Worm (Caenorhabditis elegans) whole organism, young adult: Measurements from ENCODE around the gene F02E11.3.

Experiments
- cebp-1 ChIP-seq, 2 experiments: fragments of 200-800 bp in 1 of 2; sonication (Bioruptor generic) in 1 of 2; sonication (generic microtip) in 1 of 2; IDR thresholded peaks in 1 of 2; optimal IDR thresholded peaks in 1 of 2; 2 replicates each; pipeline versions ENCODE4 v1.3.6 to Lab custom; 2017 to 2022; ENCODE audit warnings: missing compliant biosample characterization in 2 of 2, missing genetic modification characterization in 2 of 2, mild to moderate bottlenecking in 1 of 2, missing genetic modification reagents in 1 of 2, moderate library complexity in 1 of 2
- ceh-40 ChIP-seq: fragments of 200-800 bp; sonication (Bioruptor generic); IDR thresholded peaks from 2 replicates; pipeline ENCODE4 v1.3.6; 2022; ENCODE audit warnings: missing genetic modification characterization, missing compliant biosample characterization
- fkh-3 ChIP-seq: sonication (generic microtip); optimal IDR thresholded peaks from 2 replicates; lab custom pipeline; 2016; ENCODE audit warnings: mild to moderate bottlenecking, missing genetic modification characterization, missing compliant biosample characterization
- lin-35 ChIP-seq, 3 experiments: fragments of 150-350 bp in 2 of 3; sonication (generic microtip) in 1 of 3; optimal IDR thresholded peaks; 2 replicates each; lab custom pipeline; 2014 to 2018; ENCODE audit warnings: missing biosample characterization in 3 of 3, missing genetic modification characterization in 3 of 3, missing genetic modification reagents in 3 of 3
- lin-40 ChIP-seq: sonication (generic microtip); optimal IDR thresholded peaks from 2 replicates; lab custom pipeline; 2016; ENCODE audit warnings: missing genetic modification characterization, mild to moderate bottlenecking, missing compliant biosample characterization, missing genotype, missing genetic modification reagents
- nfya-1 ChIP-seq: sonication (generic microtip); optimal IDR thresholded peaks from 2 replicates; lab custom pipeline; 2017; ENCODE audit warnings: antibody characterized with exemption, missing compliant biosample characterization, missing genetic modification characterization, borderline replicate concordance; ENCODE audit not compliant: insufficient read depth
- nfya-2 ChIP-seq: fragments of 200-800 bp; sonication (Bioruptor generic); IDR thresholded peaks from 2 replicates; pipeline ENCODE4 v1.3.6; 2022; ENCODE audit warnings: missing genetic modification reagents, missing genetic modification characterization, missing compliant biosample characterization
- pha-4 ChIP-seq: fragments of 150-350 bp; sonication (generic microtip); optimal IDR thresholded peaks from 2 replicates; lab custom pipeline; 2014; ENCODE audit warnings: missing biosample characterization, missing genetic modification reagents, missing genetic modification characterization
- rec-8 ChIP-seq, 2 experiments: sonication (generic microtip); optimal IDR thresholded peaks; 2 replicates each; lab custom pipeline; 2016; ENCODE audit warnings: mild to moderate bottlenecking in 2 of 2, missing genetic modification characterization in 2 of 2, missing genetic modification reagents in 2 of 2, missing genotype in 2 of 2, missing biosample characterization in 1 of 2, missing compliant biosample characterization in 1 of 2, moderate library complexity in 1 of 2
- snpc-1.1 ChIP-seq: sonication (generic microtip); optimal IDR thresholded peaks from 2 replicates; lab custom pipeline; 2017; ENCODE audit warnings: missing genetic modification characterization, mild to moderate bottlenecking, missing compliant biosample characterization, antibody characterized with exemption, moderate library complexity, missing genotype, missing genetic modification reagents; ENCODE audit not compliant: insufficient read depth
- snpc-4 ChIP-seq, 5 experiments: fragments of 150-350 bp in 1 of 5; sonication (generic microtip) in 4 of 5; optimal IDR thresholded peaks; 2 replicates each; lab custom pipeline; 2014 to 2018; ENCODE audit warnings: missing genetic modification characterization in 5 of 5, missing biosample characterization in 3 of 5, antibody characterized with exemption in 2 of 5, mild to moderate bottlenecking in 2 of 5, missing compliant biosample characterization in 2 of 5, missing genotype in 2 of 5, moderate library complexity in 2 of 5, missing genetic modification reagents in 1 of 5
- sptf-2 ChIP-seq: fragments of 200-800 bp; sonication (Bioruptor generic); optimal IDR thresholded peaks from 2 replicates; lab custom pipeline; 2018; ENCODE audit warnings: mild to moderate bottlenecking, missing genetic modification characterization, missing compliant biosample characterization
- unc-62 ChIP-seq: fragments of 150-350 bp; optimal IDR thresholded peaks from 2 replicates; lab custom pipeline; 2014; ENCODE audit warnings: missing biosample characterization, missing genetic modification reagents, missing genetic modification characterization
- ztf-26 ChIP-seq: sonication (generic microtip); optimal IDR thresholded peaks from 2 replicates; lab custom pipeline; 2017; ENCODE audit warnings: missing genetic modification characterization, missing compliant biosample characterization

DNA sequence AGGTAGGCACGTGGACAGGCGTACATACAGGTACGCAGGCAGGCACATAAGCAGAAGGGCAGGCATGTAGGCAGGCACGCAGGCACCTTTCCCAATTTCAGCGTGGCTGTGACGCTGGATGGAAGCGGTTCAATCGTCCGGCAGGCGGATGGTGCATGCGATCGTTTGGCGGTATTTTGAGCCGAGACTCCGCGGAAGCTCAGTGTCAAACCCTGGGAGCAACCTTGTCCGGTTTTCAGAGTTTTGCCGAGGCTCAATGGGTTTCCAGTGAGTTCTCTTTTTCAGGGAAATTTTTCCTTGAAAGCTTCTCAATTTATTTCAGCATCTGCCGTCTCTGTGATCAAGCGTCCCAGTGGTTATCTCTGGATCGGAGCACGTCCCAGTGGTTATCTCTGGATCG is 24.6 kb downstream of the F02E11.3 start:
- TF ChIP-seq pha-4 (tag; lab: Kevin White, UChicago): no peak
- TF ChIP-seq nfya-2 (GFP tag; lab: Robert Waterston, UW): no peak
- no peak for TF ChIP-seq rec-8 (tag; optimal IDR thresholded peaks at IDR 0.05; lab: Kevin White, UChicago)
- TF ChIP-seq unc-62: no peak
- TF ChIP-seq cebp-1 (GFP tag; IDR thresholded peaks at IDR 0.05; lab: Robert Waterston, UW): no peak
- no peak for TF ChIP-seq cebp-1 (tag; optimal IDR thresholded peaks at IDR 0.05; lab: Kevin White, UChicago)
- no peak for TF ChIP-seq ceh-40 (GFP tag; lab: Robert Waterston, UW)
- no peak for TF ChIP-seq snpc-4 (GFP tag; optimal IDR thresholded peaks at IDR 0.05; lab: Kevin White, UChicago)
- TF ChIP-seq snpc-4 (tag; optimal IDR thresholded peaks at IDR 0.05; lab: Kevin White, UChicago): no peak
- no peak for TF ChIP-seq nfya-1
- TF ChIP-seq lin-35 (GFP tag; optimal IDR thresholded peaks at IDR 0.05; lab: Kevin White, UChicago): no peak
- TF ChIP-seq ztf-26 (tag; lab: Kevin White, UChicago): no peak
- no peak for TF ChIP-seq fkh-3 (tag; lab: Kevin White, UChicago)
- TF ChIP-seq lin-40 (tag; lab: Kevin White, UChicago): no peak
- no peak for TF ChIP-seq sptf-2 (GFP tag; lab: Kevin White, UChicago)
- TF ChIP-seq snpc-1.1 (tag; lab: Kevin White, UChicago): no peak
